Worm (Caenorhabditis elegans) whole organism, L4 larva: Measurements from ENCODE around the gene M176.4.
"Not testable (repeated sequence)": the region's sequence is repeated elsewhere in the genome, so short reads cannot be mapped to it uniquely, and the experiment has no call there.

Experiments used
- F10B5.3 ChIP-seq: sonication (generic microtip); optimal IDR thresholded peaks from 2 replicates; lab custom pipeline; 2016; ENCODE audit warnings: mild to moderate bottlenecking, missing genetic modification characterization, missing compliant biosample characterization
- F26F4.8 ChIP-seq: fragments of 200-800 bp; sonication (Bioruptor generic); conservative IDR thresholded peaks from 2 replicates; pipeline ENCODE4 v1.3.6; 2022; ENCODE audit warnings: missing genetic modification characterization, missing compliant biosample characterization
- F44E2.7 ChIP-seq: fragments of 200-800 bp; sonication (Bioruptor generic); IDR thresholded peaks from 2 replicates; pipeline ENCODE4 v2.1.2; 2022; ENCODE audit warnings: missing genetic modification characterization, missing compliant biosample characterization
- Y105C5A.15 ChIP-seq: fragments of 200-800 bp; sonication (Bioruptor generic); IDR thresholded peaks from 2 replicates; pipeline ENCODE4 v1.3.6; 2022; ENCODE audit warnings: missing genetic modification characterization, missing compliant biosample characterization
- aly-2 ChIP-seq: sonication (generic microtip); optimal IDR thresholded peaks from 2 replicates; lab custom pipeline; 2018; ENCODE audit warnings: missing biosample characterization, missing genetic modification characterization
- attf-4 ChIP-seq: sonication (generic microtip); optimal IDR thresholded peaks from 3 replicates; lab custom pipeline; 2017; ENCODE audit warnings: missing biosample characterization, missing genetic modification characterization
- ceh-28 ChIP-seq: fragments of 150-350 bp; optimal IDR thresholded peaks from 2 replicates; lab custom pipeline; 2014; ENCODE audit warnings: missing biosample characterization, missing genetic modification reagents, missing genetic modification characterization
- ceh-62 ChIP-seq: sonication (generic microtip); optimal IDR thresholded peaks from 2 replicates; lab custom pipeline; 2017; ENCODE audit warnings: missing biosample characterization, missing genetic modification characterization
- ceh-82 ChIP-seq: sonication (generic microtip); optimal IDR thresholded peaks from 2 replicates; lab custom pipeline; 2017; ENCODE audit warnings: missing biosample characterization, missing genetic modification characterization
- cey-2 ChIP-seq: sonication (generic microtip); optimal IDR thresholded peaks from 3 replicates; lab custom pipeline; 2017; ENCODE audit warnings: missing genetic modification characterization, mild to moderate bottlenecking, missing compliant biosample characterization, antibody characterized with exemption, borderline replicate concordance; ENCODE audit not compliant: insufficient read depth
- dmd-6 ChIP-seq: fragments of 200-800 bp; sonication (Bioruptor generic); IDR thresholded peaks from 2 replicates; pipeline ENCODE4 v1.3.6; 2022; ENCODE audit warnings: missing genetic modification reagents, missing genetic modification characterization, missing compliant biosample characterization
- egl-27 ChIP-seq: sonication (generic microtip); optimal IDR thresholded peaks from 3 replicates; lab custom pipeline; 2017; ENCODE audit warnings: missing biosample characterization, missing genetic modification reagents, missing genetic modification characterization
- gei-8 ChIP-seq: fragments of 200-800 bp; sonication (Bioruptor generic); optimal IDR thresholded peaks from 2 replicates; lab custom pipeline; 2018; ENCODE audit warnings: mild to moderate bottlenecking, missing genetic modification characterization, missing compliant biosample characterization
- hif-1 ChIP-seq, 2 experiments: sonication (generic microtip); optimal IDR thresholded peaks; 2 replicates each; lab custom pipeline; 2016 to 2017; ENCODE audit warnings: missing compliant biosample characterization in 2 of 2, missing genetic modification characterization in 2 of 2, missing genetic modification reagents in 2 of 2, missing genotype in 2 of 2, mild to moderate bottlenecking in 1 of 2
- jun-1 ChIP-seq: fragments of 150-350 bp; optimal IDR thresholded peaks from 2 replicates; lab custom pipeline; 2014; ENCODE audit warnings: missing biosample characterization, missing genetic modification reagents, missing genetic modification characterization
- lin-38 ChIP-seq: fragments of 200-800 bp; sonication (Bioruptor generic); IDR thresholded peaks from 2 replicates; pipeline ENCODE4 v1.3.6; 2022; ENCODE audit warnings: missing genetic modification reagents, missing genetic modification characterization, missing compliant biosample characterization
- lir-3 ChIP-seq: sonication (generic microtip); optimal IDR thresholded peaks from 2 replicates; lab custom pipeline; 2016; ENCODE audit warnings: mild to moderate bottlenecking, missing genetic modification characterization, missing compliant biosample characterization
- lsy-2 ChIP-seq, 2 experiments: fragments of 150-350 bp in 1 of 2; sonication (generic microtip) in 1 of 2; optimal IDR thresholded peaks; 2 replicates each; lab custom pipeline; 2014 to 2017; ENCODE audit warnings: missing biosample characterization in 2 of 2, missing genetic modification characterization in 2 of 2
- mxl-3 ChIP-seq: fragments of 200-800 bp; sonication (Bioruptor generic); optimal IDR thresholded peaks from 2 replicates; lab custom pipeline; 2018; ENCODE audit warnings: mild to moderate bottlenecking, missing genetic modification characterization, missing compliant biosample characterization
- nhr-102 ChIP-seq: sonication (generic microtip); optimal IDR thresholded peaks from 2 replicates; lab custom pipeline; 2016; ENCODE audit warnings: mild to moderate bottlenecking, missing genetic modification characterization, moderate library complexity, missing compliant biosample characterization
- nhr-25 ChIP-seq: sonication (generic microtip); optimal IDR thresholded peaks from 2 replicates; lab custom pipeline; 2017; ENCODE audit warnings: missing genetic modification characterization, mild to moderate bottlenecking, missing compliant biosample characterization, antibody characterized with exemption, moderate library complexity, borderline replicate concordance; ENCODE audit not compliant: insufficient read depth
- nhr-42 ChIP-seq: fragments of 200-800 bp; sonication (Bioruptor generic); IDR thresholded peaks from 2 replicates; pipeline ENCODE4 v1.3.6; 2022; ENCODE audit warnings: missing genetic modification characterization, missing compliant biosample characterization
- nhr-48 ChIP-seq: sonication (generic microtip); optimal IDR thresholded peaks from 2 replicates; lab custom pipeline; 2016; ENCODE audit warnings: mild to moderate bottlenecking, missing genetic modification characterization, missing compliant biosample characterization
- nhr-76 ChIP-seq: fragments of 150-350 bp; optimal IDR thresholded peaks from 2 replicates; lab custom pipeline; 2014; ENCODE audit warnings: missing biosample characterization, missing genetic modification characterization
- nhr-77 ChIP-seq: fragments of 150-350 bp; optimal IDR thresholded peaks from 2 replicates; lab custom pipeline; 2014; ENCODE audit warnings: missing biosample characterization, missing genetic modification characterization
- saeg-2 ChIP-seq: fragments of 200-800 bp; sonication (Bioruptor generic); IDR thresholded peaks from 2 replicates; pipeline ENCODE4 v1.3.6; 2022; ENCODE audit warnings: missing genetic modification reagents, missing genetic modification characterization, missing compliant biosample characterization
- set-16 ChIP-seq: fragments of 200-800 bp; sonication (Bioruptor generic); IDR thresholded peaks from 2 replicates; pipeline ENCODE4 v1.3.6; 2022; ENCODE audit warnings: missing genetic modification reagents, missing genetic modification characterization, missing compliant biosample characterization
- tag-97 ChIP-seq: fragments of 200-800 bp; sonication (Bioruptor generic); IDR thresholded peaks from 2 replicates; pipeline ENCODE4 v1.3.6; 2022; ENCODE audit warnings: missing genetic modification characterization, missing compliant biosample characterization
- unc-39 ChIP-seq: sonication (generic microtip); optimal IDR thresholded peaks from 2 replicates; lab custom pipeline; 2017; ENCODE audit warnings: missing biosample characterization, missing genetic modification characterization
- zag-1 ChIP-seq: fragments of 150-350 bp; optimal IDR thresholded peaks from 2 replicates; lab custom pipeline; 2014; ENCODE audit warnings: missing biosample characterization, missing genetic modification characterization
- zip-2 ChIP-seq: fragments of 150-350 bp; optimal IDR thresholded peaks from 2 replicates; lab custom pipeline; 2014; ENCODE audit warnings: missing biosample characterization, missing genetic modification characterization

M176.4 gene

ce11 chrII:9440060-9440459 lies 21.9 kb downstream of the M176.4 start, which contains the start of gene chil-17:
TSS of gene chil-17 (minus strand) at chrII:9440160.
- no peak for TF ChIP-seq jun-1 (tag; lab: Kevin White, UChicago)
- no peak for TF ChIP-seq zag-1 (tag; lab: Kevin White, UChicago)
- no peak for TF ChIP-seq aly-2 (tag; lab: Kevin White, UChicago)
- no peak for TF ChIP-seq lir-3 (tag; lab: Kevin White, UChicago)
- TF ChIP-seq set-16 (GFP tag; lab: Robert Waterston, UW): no peak
- no peak for TF ChIP-seq F10B5.3
- no peak for TF ChIP-seq egl-27 (tag; lab: Kevin White, UChicago)
- no peak for TF ChIP-seq F26F4.8 (GFP tag; lab: Robert Waterston, UW)
- no peak for TF ChIP-seq mxl-3 (GFP tag; lab: Kevin White, UChicago)
- no peak for TF ChIP-seq Y105C5A.15 (GFP tag; lab: Robert Waterston, UW)
- TF ChIP-seq, all 104 proteins: peak for 0

DNA sequence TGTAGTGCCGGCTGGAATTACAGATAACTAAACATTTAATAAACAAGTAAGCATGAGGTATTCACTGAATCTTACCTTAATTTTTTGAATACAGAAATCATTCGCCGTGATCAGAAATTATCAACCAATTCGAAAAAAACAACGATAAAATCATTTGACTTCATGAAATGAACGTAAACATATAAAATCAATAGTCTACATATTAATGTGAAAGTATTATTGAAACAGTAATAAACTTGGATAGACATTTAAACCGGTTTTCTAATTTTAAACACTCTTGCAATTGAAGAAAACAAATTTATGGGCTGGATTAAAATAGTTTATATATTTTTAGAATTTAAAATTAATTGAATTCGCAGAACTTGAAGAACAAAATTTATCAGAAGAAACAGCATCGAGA lies 23.7 kb downstream of the M176.4 start, which contains the start of gene chil-16:
Gene chil-16, minus strand, starts transcription at position 101 of the 400 bp plus-strand sequence.
- TF ChIP-seq nhr-42 (no peak), cey-2 (tag; lab: Kevin White, UChicago) (no peak), ceh-28 (tag; lab: Kevin White, UChicago) (no peak)

DNA sequence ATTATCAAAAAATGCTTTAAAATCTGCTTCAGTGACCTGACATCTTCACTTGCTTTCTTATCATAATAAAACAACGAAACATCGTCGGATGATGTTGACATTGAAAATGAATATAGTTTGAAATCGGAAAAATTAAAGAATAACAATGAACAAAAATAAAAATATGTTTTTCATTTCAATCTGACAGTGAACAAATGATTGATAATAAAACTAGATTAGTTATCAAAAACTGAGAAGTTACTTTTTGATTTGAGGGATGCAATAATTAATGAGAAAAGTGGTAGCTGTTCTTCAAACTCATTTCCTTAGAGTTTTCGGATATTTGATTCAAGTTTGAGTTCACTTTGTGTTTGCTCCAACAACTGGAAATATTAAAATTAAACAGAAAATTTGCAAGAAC lies 25.4 kb downstream of the M176.4 start, which contains the start of gene chil-15:
Gene chil-15, minus strand, starts transcription at position 101 of the 400 bp plus-strand sequence.
- TF ChIP-seq gei-8 (GFP tag; lab: Kevin White, UChicago): no peak
- TF ChIP-seq hif-1 (tag; optimal IDR thresholded peaks at IDR 0.05; lab: Kevin White, UChicago): no peak
- no peak for TF ChIP-seq ceh-62 (tag; lab: Kevin White, UChicago)

- no peak for TF ChIP-seq nhr-102 (tag; lab: Kevin White, UChicago)
- TF ChIP-seq F10B5.3: no peak
- TF ChIP-seq nhr-25: no peak
- TF ChIP-seq lsy-2 (tag; optimal IDR thresholded peaks at IDR 0.05; lab: Kevin White, UChicago): no peak
- TF ChIP-seq zip-2 (tag; lab: Kevin White, UChicago): no peak
- TF ChIP-seq nhr-77 (tag; lab: Kevin White, UChicago): no peak
- TF ChIP-seq zag-1 (tag; lab: Kevin White, UChicago): no peak
- no peak for TF ChIP-seq nhr-76 (tag; lab: Kevin White, UChicago)
Measured at ce11 chrII:9445368-9445767, 27.2 kb downstream of the M176.4 start, which contains the start of gene R09D1.13. TSS of gene R09D1.13 (minus strand) at chrII:9445468.

DNA sequence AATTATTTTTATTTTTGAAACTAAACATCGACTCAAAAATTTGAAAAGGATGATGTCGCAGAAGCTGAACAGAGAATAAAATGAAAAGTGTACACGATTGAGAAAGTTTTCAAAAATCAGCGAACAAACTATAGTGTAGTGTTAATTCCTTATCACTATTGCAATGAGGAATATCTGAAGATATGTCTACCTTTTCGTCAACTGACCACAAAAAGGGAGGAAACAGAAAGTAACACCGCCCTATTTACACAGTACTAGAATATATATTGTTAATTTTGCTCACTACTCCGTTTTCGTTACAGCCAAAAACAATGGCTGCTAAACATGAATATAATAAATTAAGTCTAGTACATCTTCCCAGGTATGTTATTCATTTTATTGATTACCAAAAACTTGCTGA lies 29.8 kb downstream of the M176.4 start, which contains the start of gene chil-18:
Gene chil-18, plus strand, starts transcription at position 301 of the 400 bp plus-strand sequence.
- no peak for TF ChIP-seq dmd-6 (GFP tag; lab: Robert Waterston, UW)
- TF ChIP-seq tag-97 (GFP tag; lab: Robert Waterston, UW): no peak

DNA sequence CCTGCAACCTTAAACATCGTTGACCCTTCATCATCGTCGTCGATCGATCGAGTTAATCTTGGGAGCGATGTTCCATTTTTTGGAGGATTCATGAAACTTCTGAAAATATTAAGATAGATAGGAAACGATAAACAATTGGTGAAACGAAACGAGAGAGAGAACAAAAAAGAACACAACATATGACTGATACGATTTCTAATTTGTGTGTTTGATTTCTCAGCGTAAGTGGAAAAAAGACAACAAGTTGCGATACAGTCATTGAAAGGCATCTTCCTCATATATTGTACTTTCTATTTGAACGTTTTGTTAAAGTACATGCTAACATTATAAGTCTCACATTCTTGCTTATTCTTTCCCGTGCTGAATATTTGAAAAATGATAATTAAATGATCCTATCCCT lies 34.0 kb downstream of the M176.4 start, which contains the start of gene R09D1.12:
Gene R09D1.12, minus strand, starts transcription at position 101 of the 400 bp plus-strand sequence.
- TF ChIP-seq set-16 (GFP tag; lab: Robert Waterston, UW); unc-39 (tag; lab: Kevin White, UChicago); saeg-2: not testable (repeated sequence)

ce11 chrII:9454304-9454703 lies 36.1 kb downstream of the M176.4 start, which contains the start of gene chil-19:
TSS of gene chil-19 (minus strand) at chrII:9454404.
- TF ChIP-seq lir-3 (tag; lab: Kevin White, UChicago) (no peak), lin-38 (GFP tag; lab: Robert Waterston, UW) (no peak), F44E2.7 (no peak), mxl-3 (GFP tag; lab: Kevin White, UChicago) (no peak), attf-4 (no peak), ceh-82 (tag; lab: Kevin White, UChicago) (no peak), nhr-48 (no peak)
